Worm (Caenorhabditis elegans) whole organism, mixed stage, embryonic: ENCODE measurements around the gene msp-56.

Experiments
- blmp-1 ChIP-seq: fragments of 150-350 bp; optimal IDR thresholded peaks from 2 replicates; lab custom pipeline; 2014; ENCODE audit warnings: missing biosample characterization, missing genetic modification characterization
- ceh-39 ChIP-seq: fragments of 150-350 bp; optimal IDR thresholded peaks from 2 replicates; lab custom pipeline; 2014; ENCODE audit warnings: missing biosample characterization, missing genetic modification characterization
- elt-3 ChIP-seq: fragments of 150-350 bp; optimal IDR thresholded peaks from 2 replicates; lab custom pipeline; 2014; ENCODE audit warnings: missing biosample characterization, missing genetic modification characterization
- lsy-2 ChIP-seq: fragments of 150-350 bp; optimal IDR thresholded peaks from 2 replicates; lab custom pipeline; 2014; ENCODE audit warnings: missing biosample characterization, missing genetic modification characterization
- mep-1 ChIP-seq: fragments of 150-350 bp; optimal IDR thresholded peaks from 2 replicates; lab custom pipeline; 2017; ENCODE audit warnings: missing biosample characterization, missing genetic modification reagents, missing genetic modification characterization, inconsistent platforms
- nhr-237 ChIP-seq: fragments of 150-350 bp; optimal IDR thresholded peaks from 2 replicates; lab custom pipeline; 2014; ENCODE audit warnings: missing biosample characterization, missing genetic modification characterization
- nhr-28 ChIP-seq: fragments of 150-350 bp; optimal IDR thresholded peaks from 2 replicates; lab custom pipeline; 2014; ENCODE audit warnings: missing biosample characterization, missing genetic modification characterization
- nhr-76 ChIP-seq: sonication (generic microtip); optimal IDR thresholded peaks from 2 replicates; lab custom pipeline; 2017; ENCODE audit warnings: missing biosample characterization, missing genetic modification characterization
- snpc-4 ChIP-seq: fragments of 150-350 bp; optimal IDR thresholded peaks from 2 replicates; lab custom pipeline; 2014; ENCODE audit warnings: missing biosample characterization, missing genetic modification characterization
- sptf-1 ChIP-seq: sonication (generic microtip); optimal IDR thresholded peaks from 2 replicates; lab custom pipeline; 2017; ENCODE audit warnings: mild to moderate bottlenecking, missing genetic modification characterization, moderate library complexity, missing compliant biosample characterization
- unc-120 ChIP-seq: sonication (generic microtip); optimal IDR thresholded peaks from 2 replicates; lab custom pipeline; 2017; ENCODE audit warnings: missing genetic modification characterization, missing compliant biosample characterization; ENCODE audit not compliant: poor library complexity, severe bottlenecking
- unc-39 ChIP-seq: fragments of 150-350 bp; optimal IDR thresholded peaks from 2 replicates; lab custom pipeline; 2014; ENCODE audit warnings: missing biosample characterization, missing genetic modification characterization
- unc-62 ChIP-seq: fragments of 150-350 bp; optimal IDR thresholded peaks from 2 replicates; lab custom pipeline; 2014; ENCODE audit warnings: missing biosample characterization, missing genetic modification reagents, missing genetic modification characterization
- ztf-11 ChIP-seq: fragments of 150-350 bp; optimal IDR thresholded peaks from 2 replicates; lab custom pipeline; 2014; ENCODE audit warnings: missing biosample characterization, missing genetic modification characterization

ce11 chrIV:9875646-9876045 lies 34.3 kb downstream of the msp-56 start:
- no peak for TF ChIP-seq nhr-237 (tag; lab: Kevin White, UChicago)
- no peak for TF ChIP-seq ceh-39 (tag; lab: Kevin White, UChicago)
- TF ChIP-seq unc-62 (GFP tag; lab: Kevin White, UChicago) = no peak
- TF ChIP-seq snpc-4 (tag; lab: Kevin White, UChicago) = no peak
- TF ChIP-seq unc-39 (tag; lab: Kevin White, UChicago) = no peak
- TF ChIP-seq blmp-1 (tag; lab: Kevin White, UChicago) = no peak
- TF ChIP-seq unc-120 (tag; lab: Kevin White, UChicago) = no peak
- TF ChIP-seq nhr-76 (tag; lab: Kevin White, UChicago) = no peak
- TF ChIP-seq elt-3 (tag; lab: Kevin White, UChicago) = no peak
- TF ChIP-seq ztf-11 = no peak
- TF ChIP-seq mep-1 = no peak
- no peak for TF ChIP-seq sptf-1 (tag; lab: Kevin White, UChicago)
- TF ChIP-seq nhr-28 (tag; lab: Kevin White, UChicago) = no peak
- TF ChIP-seq lsy-2 = no peak
